Worm (Caenorhabditis elegans) whole organism, mixed stage, embryonic: ENCODE data around the gene acd-3.

ENCODE experiments used
- M03D4.4 ChIP-seq: sonication (generic microtip); optimal IDR thresholded peaks from 2 replicates; lab custom pipeline; 2017; ENCODE audit warnings: mild to moderate bottlenecking, missing genetic modification characterization, missing compliant biosample characterization
- bed-3 ChIP-seq: fragments of 200-800 bp; sonication (Bioruptor generic); optimal IDR thresholded peaks from 3 replicates; lab custom pipeline; 2018; ENCODE audit warnings: mild to moderate bottlenecking, missing genetic modification characterization, moderate library complexity, missing compliant biosample characterization
- blmp-1 ChIP-seq: fragments of 150-350 bp; optimal IDR thresholded peaks from 2 replicates; lab custom pipeline; 2014; ENCODE audit warnings: missing biosample characterization, missing genetic modification characterization
- ceh-39 ChIP-seq: fragments of 150-350 bp; optimal IDR thresholded peaks from 2 replicates; lab custom pipeline; 2014; ENCODE audit warnings: missing biosample characterization, missing genetic modification characterization
- ceh-83 ChIP-seq: fragments of 200-800 bp; sonication (Bioruptor generic); optimal IDR thresholded peaks from 2 replicates; lab custom pipeline; 2018; ENCODE audit warnings: mild to moderate bottlenecking, missing genetic modification characterization, missing compliant biosample characterization
- ces-1 ChIP-seq: fragments of 150-350 bp; optimal IDR thresholded peaks from 2 replicates; lab custom pipeline; 2014; ENCODE audit warnings: missing biosample characterization, missing genetic modification reagents, missing genetic modification characterization
- cnd-1 ChIP-seq: fragments of 200-800 bp; sonication (Bioruptor generic); optimal IDR thresholded peaks from 2 replicates; lab custom pipeline; 2018; ENCODE audit warnings: mild to moderate bottlenecking, missing genetic modification characterization, missing compliant biosample characterization
- drap-1 ChIP-seq: fragments of 200-800 bp; sonication (Bioruptor generic); optimal IDR thresholded peaks from 3 replicates; lab custom pipeline; 2018; ENCODE audit warnings: mild to moderate bottlenecking, missing genetic modification characterization, missing compliant biosample characterization
- elt-1 ChIP-seq: sonication (generic microtip); optimal IDR thresholded peaks from 2 replicates; lab custom pipeline; 2017; ENCODE audit warnings: missing genetic modification characterization, mild to moderate bottlenecking, missing compliant biosample characterization, antibody characterized with exemption, moderate library complexity, borderline replicate concordance; ENCODE audit not compliant: insufficient read depth
- elt-3 ChIP-seq: fragments of 150-350 bp; optimal IDR thresholded peaks from 2 replicates; lab custom pipeline; 2014; ENCODE audit warnings: missing biosample characterization, missing genetic modification characterization
- flh-1 ChIP-seq: fragments of 200-800 bp; sonication (Bioruptor generic); optimal IDR thresholded peaks from 2 replicates; lab custom pipeline; 2018; ENCODE audit warnings: mild to moderate bottlenecking, missing genetic modification characterization, moderate library complexity, missing compliant biosample characterization
- hlh-1 ChIP-seq: fragments of 150-350 bp; optimal IDR thresholded peaks from 2 replicates; lab custom pipeline; 2014; ENCODE audit warnings: missing biosample characterization, missing genetic modification reagents, missing genetic modification characterization
- lin-13 ChIP-seq: fragments of 150-350 bp; optimal IDR thresholded peaks from 2 replicates; lab custom pipeline; 2014; ENCODE audit warnings: missing biosample characterization, missing genetic modification characterization
- lsy-2 ChIP-seq: fragments of 150-350 bp; optimal IDR thresholded peaks from 2 replicates; lab custom pipeline; 2014; ENCODE audit warnings: missing biosample characterization, missing genetic modification characterization
- mab-5 ChIP-seq: fragments of 150-350 bp; optimal IDR thresholded peaks from 2 replicates; lab custom pipeline; 2014; ENCODE audit warnings: missing biosample characterization, missing genetic modification characterization
- mep-1 ChIP-seq: fragments of 150-350 bp; optimal IDR thresholded peaks from 2 replicates; lab custom pipeline; 2017; ENCODE audit warnings: missing biosample characterization, missing genetic modification reagents, missing genetic modification characterization, inconsistent platforms
- mls-2 ChIP-seq: sonication (generic microtip); optimal IDR thresholded peaks from 2 replicates; lab custom pipeline; 2016; ENCODE audit warnings: mild to moderate bottlenecking, missing genetic modification characterization, moderate library complexity, missing compliant biosample characterization
- nhr-12 ChIP-seq: fragments of 150-350 bp; optimal IDR thresholded peaks from 2 replicates; lab custom pipeline; 2014; ENCODE audit warnings: missing biosample characterization, missing genetic modification characterization
- nhr-2 ChIP-seq: fragments of 150-350 bp; optimal IDR thresholded peaks from 2 replicates; lab custom pipeline; 2014; ENCODE audit warnings: missing biosample characterization, missing genetic modification characterization
- nhr-237 ChIP-seq: fragments of 150-350 bp; optimal IDR thresholded peaks from 2 replicates; lab custom pipeline; 2014; ENCODE audit warnings: missing biosample characterization, missing genetic modification characterization
- nhr-28 ChIP-seq: fragments of 150-350 bp; optimal IDR thresholded peaks from 2 replicates; lab custom pipeline; 2014; ENCODE audit warnings: missing biosample characterization, missing genetic modification characterization
- pha-4 ChIP-seq: fragments of 150-350 bp; optimal IDR thresholded peaks from 2 replicates; lab custom pipeline; 2018; ENCODE audit warnings: missing biosample characterization, missing genetic modification reagents, missing genetic modification characterization
- sem-2 ChIP-seq: fragments of 200-800 bp; sonication (Bioruptor generic); optimal IDR thresholded peaks from 2 replicates; lab custom pipeline; 2018; ENCODE audit warnings: mild to moderate bottlenecking, missing genetic modification characterization, missing compliant biosample characterization
- snpc-4 ChIP-seq: fragments of 150-350 bp; optimal IDR thresholded peaks from 2 replicates; lab custom pipeline; 2014; ENCODE audit warnings: missing biosample characterization, missing genetic modification characterization
- sptf-1 ChIP-seq: sonication (generic microtip); optimal IDR thresholded peaks from 2 replicates; lab custom pipeline; 2017; ENCODE audit warnings: mild to moderate bottlenecking, missing genetic modification characterization, moderate library complexity, missing compliant biosample characterization
- tbx-8 ChIP-seq: fragments of 200-800 bp; sonication (Bioruptor generic); optimal IDR thresholded peaks from 2 replicates; lab custom pipeline; 2018; ENCODE audit warnings: mild to moderate bottlenecking, missing genetic modification characterization, moderate library complexity, missing compliant biosample characterization
- unc-120 ChIP-seq: sonication (generic microtip); optimal IDR thresholded peaks from 2 replicates; lab custom pipeline; 2017; ENCODE audit warnings: missing genetic modification characterization, missing compliant biosample characterization; ENCODE audit not compliant: poor library complexity, severe bottlenecking
- unc-39 ChIP-seq: fragments of 150-350 bp; optimal IDR thresholded peaks from 2 replicates; lab custom pipeline; 2014; ENCODE audit warnings: missing biosample characterization, missing genetic modification characterization
- unc-62 ChIP-seq: fragments of 150-350 bp; optimal IDR thresholded peaks from 2 replicates; lab custom pipeline; 2014; ENCODE audit warnings: missing biosample characterization, missing genetic modification reagents, missing genetic modification characterization
- zip-8 ChIP-seq: fragments of 150-350 bp; optimal IDR thresholded peaks from 2 replicates; lab custom pipeline; 2014; ENCODE audit warnings: missing biosample characterization, missing genetic modification characterization
- ztf-11 ChIP-seq: fragments of 150-350 bp; optimal IDR thresholded peaks from 2 replicates; lab custom pipeline; 2014; ENCODE audit warnings: missing biosample characterization, missing genetic modification characterization

acd-3 gene

ce11 chrX:14842846-14843369 lies 6.2 kb upstream of the acd-3 start:
- no peak for TF ChIP-seq sptf-1 (tag; lab: Kevin White, UChicago)
- no peak for TF ChIP-seq ceh-39 (tag; lab: Kevin White, UChicago)
- no peak for TF ChIP-seq unc-120 (tag; lab: Kevin White, UChicago)
- no peak for TF ChIP-seq nhr-28 (tag; lab: Kevin White, UChicago)
- TF ChIP-seq elt-3 = no peak
- TF ChIP-seq sem-2 (GFP tag; lab: Kevin White, UChicago) = no peak
- no peak for TF ChIP-seq zip-8 (tag; lab: Kevin White, UChicago)
- no peak for TF ChIP-seq lsy-2
- TF ChIP-seq mab-5 (tag; lab: Kevin White, UChicago) = no peak
- no peak for TF ChIP-seq nhr-2 (tag; lab: Kevin White, UChicago)

- TF ChIP-seq ceh-39 (tag; lab: Kevin White, UChicago) = no peak
Observed at ce11 chrX:14844481-14844880, 4.6 kb upstream of the acd-3 start.

ce11 chrX:14845637-14846036 lies 3.4 kb upstream of the acd-3 start, which contains the start of gene egrh-1:
Gene egrh-1, plus strand, starts transcription at chrX:14845937.
- TF ChIP-seq sem-2 (GFP tag; lab: Kevin White, UChicago) (no peak), mls-2 (no peak), pha-4 (tag; lab: Kevin White, UChicago) (no peak), ztf-11 (no peak), bed-3 (GFP tag; lab: Kevin White, UChicago) (no peak), lsy-2 (no peak), zip-8 (tag; lab: Kevin White, UChicago) (no peak), elt-3 (no peak)

- TF ChIP-seq bed-3 (GFP tag; lab: Kevin White, UChicago) = no peak
- no peak for TF ChIP-seq nhr-28 (tag; lab: Kevin White, UChicago)
- TF ChIP-seq nhr-2 (tag; lab: Kevin White, UChicago) = no peak
- TF ChIP-seq ceh-83 (GFP tag; lab: Kevin White, UChicago) = no peak
- no peak for TF ChIP-seq blmp-1
- no peak for TF ChIP-seq nhr-12 (tag; lab: Kevin White, UChicago)
- no peak for TF ChIP-seq unc-39 (tag; lab: Kevin White, UChicago)
- TF ChIP-seq flh-1 (GFP tag; lab: Kevin White, UChicago) = no peak
- TF ChIP-seq drap-1 = no peak
- TF ChIP-seq unc-120 (tag; lab: Kevin White, UChicago) = no peak
Observed at ce11 chrX:14851904-14852303, 2.8 kb downstream of the acd-3 start.

ce11 chrX:14853712-14854217 lies 4.7 kb downstream of the acd-3 start, which contains the start of the genes C27C12.1 and C27C12.4:
Gene C27C12.1, minus strand, starts transcription at chrX:14853762.
Gene C27C12.4, plus strand, starts transcription at chrX:14854086.
- TF ChIP-seq ztf-11 = no peak
- no peak for TF ChIP-seq nhr-28 (tag; lab: Kevin White, UChicago)
- peak; percentile 86 for TF ChIP-seq pha-4 (tag; lab: Kevin White, UChicago)
- peak; percentile 64 for TF ChIP-seq lsy-2
- TF ChIP-seq M03D4.4 (tag; lab: Kevin White, UChicago) = no peak
- peak; percentile 73 for TF ChIP-seq mep-1
- TF ChIP-seq nhr-237 (tag; lab: Kevin White, UChicago) = peak; percentile 66
- no peak for TF ChIP-seq mls-2
- peak; percentile 35 for TF ChIP-seq unc-62 (GFP tag; lab: Kevin White, UChicago)
- no peak for TF ChIP-seq elt-1 (tag; lab: Kevin White, UChicago)
- no peak for TF ChIP-seq tbx-8 (GFP tag; lab: Kevin White, UChicago)
- TF ChIP-seq ces-1 (GFP tag; lab: Kevin White, UChicago) = peak; percentile 88
- TF ChIP-seq lin-13 (tag; lab: Kevin White, UChicago) = peak; percentile 55
- peak; percentile 58 for TF ChIP-seq unc-120 (tag; lab: Kevin White, UChicago)
- peak; percentile 45 for TF ChIP-seq hlh-1 (tag; lab: Kevin White, UChicago)
- no peak for TF ChIP-seq snpc-4
- TF ChIP-seq unc-39 (tag; lab: Kevin White, UChicago) = no peak
- TF ChIP-seq ceh-39 (tag; lab: Kevin White, UChicago) = peak; percentile 56
- peak; percentile 24 for TF ChIP-seq cnd-1 (tag; lab: Kevin White, UChicago)
- TF ChIP-seq, all 35 proteins: peak for 11
